Fruit fly (Drosophila melanogaster) whole organism, adult: ENCODE data around the gene CG10341.

Experiments
- CG11617 ChIP-seq: fragments of 200-800 bp; sonication (Bioruptor generic); optimal IDR thresholded peaks from 2 replicates; lab custom pipeline; 2017; ENCODE audit warnings: mild to moderate bottlenecking, missing biosample characterization, missing genetic modification reagents, missing genetic modification characterization
- CG12768 ChIP-seq: fragments of 200-800 bp; sonication (Bioruptor generic); optimal IDR thresholded peaks from 2 replicates; lab custom pipeline; 2017; ENCODE audit warnings: missing biosample characterization, missing genetic modification characterization, mild to moderate bottlenecking, moderate library complexity, missing genetic modification reagents
- CG14711 ChIP-seq: fragments of 200-800 bp; sonication (Bioruptor generic); optimal IDR thresholded peaks from 2 replicates; lab custom pipeline; 2018; ENCODE audit warnings: missing biosample characterization, mild to moderate bottlenecking, missing genetic modification characterization, moderate library complexity
- CG1620 ChIP-seq: fragments of 200-800 bp; sonication (Bioruptor generic); optimal IDR thresholded peaks from 2 replicates; lab custom pipeline; 2016; ENCODE audit warnings: missing biosample characterization, missing genetic modification characterization
- CG33017 ChIP-seq: fragments of 200-800 bp; sonication (Bioruptor generic); optimal IDR thresholded peaks from 2 replicates; lab custom pipeline; 2018; ENCODE audit warnings: missing biosample characterization, mild to moderate bottlenecking, missing genetic modification characterization, moderate library complexity
- CG5204 ChIP-seq: fragments of 200-800 bp; sonication (Bioruptor generic); optimal IDR thresholded peaks from 2 replicates; lab custom pipeline; 2016; ENCODE audit warnings: missing biosample characterization, missing genetic modification characterization
- CG7045 ChIP-seq: fragments of 200-800 bp; sonication (Bioruptor generic); optimal IDR thresholded peaks from 2 replicates; lab custom pipeline; 2017; ENCODE audit warnings: missing biosample characterization, mild to moderate bottlenecking, missing genetic modification characterization
- CG7101 ChIP-seq: fragments of 200-800 bp; sonication (Bioruptor generic); optimal IDR thresholded peaks from 2 replicates; lab custom pipeline; 2018; ENCODE audit warnings: missing biosample characterization, mild to moderate bottlenecking, missing genetic modification characterization, moderate library complexity
- Clk ChIP-seq: fragments of 200-800 bp; sonication (Bioruptor generic); optimal IDR thresholded peaks from 2 replicates; lab custom pipeline; 2017; ENCODE audit warnings: missing biosample characterization, missing genetic modification characterization
- Crg-1 ChIP-seq: fragments of 200-800 bp; sonication (Bioruptor generic); optimal IDR thresholded peaks from 2 replicates; lab custom pipeline; 2016; ENCODE audit warnings: missing biosample characterization, missing genetic modification characterization
- Hr96 ChIP-seq: fragments of 200-800 bp; sonication (Bioruptor generic); optimal IDR thresholded peaks from 2 replicates; lab custom pipeline; 2016; ENCODE audit warnings: missing biosample characterization, missing genetic modification characterization
- Mnt ChIP-seq: fragments of 200-800 bp; sonication (Bioruptor generic); optimal IDR thresholded peaks from 2 replicates; lab custom pipeline; 2016; ENCODE audit warnings: missing biosample characterization, mild to moderate bottlenecking, missing genetic modification characterization
- bab1 ChIP-seq: fragments of 200-800 bp; sonication (Bioruptor generic); optimal IDR thresholded peaks from 3 replicates; lab custom pipeline; 2019; ENCODE audit warnings: missing biosample characterization, mild to moderate bottlenecking, missing genetic modification characterization, moderate library complexity
- cic ChIP-seq: fragments of 200-800 bp; sonication (Bioruptor generic); optimal IDR thresholded peaks from 2 replicates; lab custom pipeline; 2017; ENCODE audit warnings: missing biosample characterization, mild to moderate bottlenecking, missing genetic modification characterization, moderate library complexity
- cnc ChIP-seq, 2 experiments: fragments of >200 bp; optimal IDR thresholded peaks; 2 replicates each; lab custom pipeline; 2017
- kay ChIP-seq: fragments of 200-800 bp; sonication (Bioruptor generic); peaks from one replicate; lab custom pipeline; 2016; ENCODE audit warnings: missing biosample characterization, missing genetic modification characterization, borderline replicate concordance
- ovo ChIP-seq: fragments of 200-800 bp; sonication (Bioruptor generic); optimal IDR thresholded peaks from 2 replicates; lab custom pipeline; 2016; ENCODE audit warnings: missing biosample characterization, missing genetic modification characterization
- pad ChIP-seq: fragments of 200-800 bp; sonication (Bioruptor generic); optimal IDR thresholded peaks from 3 replicates; lab custom pipeline; 2017; ENCODE audit warnings: missing biosample characterization, missing genetic modification characterization, mild to moderate bottlenecking, moderate library complexity, missing genetic modification reagents
- tj ChIP-seq: fragments of 200-800 bp; sonication (Bioruptor generic); optimal IDR thresholded peaks from 3 replicates; lab custom pipeline; 2017; ENCODE audit warnings: missing biosample characterization, mild to moderate bottlenecking, missing genetic modification characterization, moderate library complexity
- toe ChIP-seq: fragments of 200-800 bp; sonication (Bioruptor generic); optimal IDR thresholded peaks from 2 replicates; lab custom pipeline; 2016; ENCODE audit warnings: missing biosample characterization, missing genetic modification characterization

The CG10341 gene

DNA sequence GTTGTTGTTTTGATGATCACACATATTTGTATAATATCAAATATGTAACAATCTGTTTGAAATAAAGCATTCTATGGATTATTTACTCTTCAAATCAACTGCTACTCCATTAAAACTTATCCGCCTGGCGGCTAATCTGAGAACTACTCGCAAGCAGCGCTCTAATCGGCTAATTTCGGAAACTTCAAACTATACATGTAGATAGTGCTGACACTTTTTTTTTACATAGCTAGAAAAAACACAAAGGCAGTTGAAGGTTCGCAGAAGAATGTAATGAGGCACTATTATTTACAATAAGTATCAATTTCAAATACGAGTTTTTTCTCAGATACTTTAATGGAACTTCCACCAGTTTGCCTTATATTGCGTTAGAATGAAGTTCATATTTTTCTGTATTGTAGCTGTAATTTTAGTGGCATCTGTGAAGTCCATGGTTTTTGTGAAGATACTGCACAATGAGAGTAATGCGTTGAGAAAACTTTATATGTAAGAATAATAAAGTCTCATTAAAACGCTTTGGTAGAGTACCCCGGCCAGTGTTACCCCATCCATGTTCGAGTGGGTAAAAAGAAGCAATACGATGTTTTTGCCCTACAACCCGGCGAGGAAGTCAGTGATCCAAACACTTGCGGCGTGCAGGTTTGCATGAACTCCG is 32.4 kb upstream of the CG10341 start:
- no peak for TF ChIP-seq CG14711
- TF ChIP-seq pad: no peak
- peak; percentile 50 for TF ChIP-seq CG5204 (GFP tag; lab: Kevin White, UChicago)
- no peak for TF ChIP-seq CG7101
- no peak for TF ChIP-seq CG33017
- peak; percentile 2 for TF ChIP-seq Hr96 (GFP tag; lab: Kevin White, UChicago)
- no peak for TF ChIP-seq ovo (GFP tag; lab: Kevin White, UChicago)
- no peak for TF ChIP-seq Crg-1 (GFP tag; lab: Kevin White, UChicago)
- TF ChIP-seq cnc (optimal IDR thresholded peaks at IDR 0.05; lab: Kevin White, UChicago): no peak
- peak; percentile 35 for TF ChIP-seq toe (GFP tag; lab: Kevin White, UChicago)
- peak; percentile 43 for TF ChIP-seq CG1620 (GFP tag; lab: Kevin White, UChicago)
- no peak for TF ChIP-seq CG12768
- TF ChIP-seq bab1 (GFP tag; lab: Kevin White, UChicago): peak; percentile 14
- no peak for TF ChIP-seq CG7045 (GFP tag; lab: Kevin White, UChicago)

DNA sequence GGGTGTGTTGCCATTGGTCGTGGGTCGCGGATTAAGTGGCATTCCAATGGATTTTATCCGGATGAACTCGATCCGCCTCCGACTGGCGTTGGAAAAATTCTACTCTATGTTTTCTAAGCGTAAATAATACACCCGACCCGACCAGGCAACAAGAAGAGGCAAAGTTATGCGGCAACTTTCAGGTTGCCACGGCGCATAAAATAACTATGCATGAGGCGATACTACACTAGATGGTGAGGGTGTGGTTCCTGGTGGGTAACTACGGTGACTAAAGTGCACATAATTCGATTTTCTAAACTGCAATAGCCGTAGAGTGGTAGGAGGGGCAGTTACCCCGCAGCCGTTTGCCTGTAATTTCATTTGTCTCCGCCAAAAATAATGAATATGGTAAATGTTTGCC is 27.4 kb upstream of the CG10341 start, which contains the start of gene CG43338:
Gene CG43338, minus strand, starts transcription at position 101 of the 400 bp plus-strand sequence.
- no peak for TF ChIP-seq kay (GFP tag; lab: Kevin White, UChicago)
- no peak for TF ChIP-seq cnc (optimal IDR thresholded peaks at IDR 0.05; lab: Kevin White, UChicago)
- TF ChIP-seq CG12768: no peak
- no peak for TF ChIP-seq bab1 (GFP tag; lab: Kevin White, UChicago)
- TF ChIP-seq CG7045 (GFP tag; lab: Kevin White, UChicago): no peak
- no peak for TF ChIP-seq toe (GFP tag; lab: Kevin White, UChicago)
- TF ChIP-seq Clk (GFP tag; lab: Kevin White, UChicago): no peak

DNA sequence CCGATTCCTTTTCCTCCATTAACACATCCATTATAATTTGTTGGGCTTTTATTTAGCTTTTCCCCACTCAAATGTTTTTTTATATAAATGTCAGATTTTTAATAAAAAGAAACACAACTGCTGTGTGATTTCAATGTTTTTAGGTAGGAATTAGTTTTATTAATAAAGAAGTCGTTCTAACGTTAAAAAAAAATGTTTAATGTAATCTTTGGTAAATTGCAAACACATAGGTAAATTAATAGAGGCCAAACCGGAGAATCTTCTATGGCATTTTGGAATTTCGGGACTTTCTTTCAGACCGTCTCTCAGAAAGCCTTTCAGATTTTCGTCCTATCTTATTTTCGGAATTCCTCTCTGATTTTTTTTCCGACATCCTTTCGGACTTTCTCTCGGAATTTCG is 25.3 kb upstream of the CG10341 start, which contains the start of gene CG43339:
Gene CG43339, minus strand, starts transcription at position 101 of the 400 bp plus-strand sequence.
- TF ChIP-seq bab1 (GFP tag; lab: Kevin White, UChicago): no peak
- TF ChIP-seq CG33017: no peak
- TF ChIP-seq Mnt (GFP tag; lab: Kevin White, UChicago): no peak
- no peak for TF ChIP-seq Crg-1 (GFP tag; lab: Kevin White, UChicago)
- TF ChIP-seq CG1620 (GFP tag; lab: Kevin White, UChicago): no peak

DNA sequence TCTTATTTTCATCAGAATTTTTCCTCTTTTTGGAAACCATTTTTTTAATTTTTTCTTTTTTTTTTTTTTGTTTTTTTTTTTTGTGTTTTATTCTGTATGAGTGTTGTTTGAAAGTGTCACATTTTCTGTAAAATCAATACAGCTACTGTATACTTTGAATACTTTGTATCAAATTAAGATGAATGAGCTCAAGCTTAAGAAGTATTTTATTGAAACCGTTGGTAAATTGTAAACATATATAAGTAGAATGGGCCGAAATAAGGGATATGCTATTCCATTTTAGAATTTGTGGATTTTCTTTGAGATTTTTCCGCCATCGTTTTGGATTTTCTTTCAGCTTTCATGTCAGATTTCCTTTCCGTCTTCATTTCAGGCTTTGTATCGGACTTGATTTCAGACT is 23.5 kb upstream of the CG10341 start, which contains the start of gene Mst36Fb:
Gene Mst36Fb, minus strand, starts transcription at position 101 of the 400 bp plus-strand sequence.
- TF ChIP-seq toe (GFP tag; lab: Kevin White, UChicago) (no peak), cic (GFP tag; lab: Kevin White, UChicago) (no peak), CG12768 (no peak), tj (no peak), CG11617 (no peak), ovo (GFP tag; lab: Kevin White, UChicago) (no peak), Hr96 (GFP tag; lab: Kevin White, UChicago) (no peak), Crg-1 (GFP tag; lab: Kevin White, UChicago) (no peak), CG7101 (no peak)

DNA sequence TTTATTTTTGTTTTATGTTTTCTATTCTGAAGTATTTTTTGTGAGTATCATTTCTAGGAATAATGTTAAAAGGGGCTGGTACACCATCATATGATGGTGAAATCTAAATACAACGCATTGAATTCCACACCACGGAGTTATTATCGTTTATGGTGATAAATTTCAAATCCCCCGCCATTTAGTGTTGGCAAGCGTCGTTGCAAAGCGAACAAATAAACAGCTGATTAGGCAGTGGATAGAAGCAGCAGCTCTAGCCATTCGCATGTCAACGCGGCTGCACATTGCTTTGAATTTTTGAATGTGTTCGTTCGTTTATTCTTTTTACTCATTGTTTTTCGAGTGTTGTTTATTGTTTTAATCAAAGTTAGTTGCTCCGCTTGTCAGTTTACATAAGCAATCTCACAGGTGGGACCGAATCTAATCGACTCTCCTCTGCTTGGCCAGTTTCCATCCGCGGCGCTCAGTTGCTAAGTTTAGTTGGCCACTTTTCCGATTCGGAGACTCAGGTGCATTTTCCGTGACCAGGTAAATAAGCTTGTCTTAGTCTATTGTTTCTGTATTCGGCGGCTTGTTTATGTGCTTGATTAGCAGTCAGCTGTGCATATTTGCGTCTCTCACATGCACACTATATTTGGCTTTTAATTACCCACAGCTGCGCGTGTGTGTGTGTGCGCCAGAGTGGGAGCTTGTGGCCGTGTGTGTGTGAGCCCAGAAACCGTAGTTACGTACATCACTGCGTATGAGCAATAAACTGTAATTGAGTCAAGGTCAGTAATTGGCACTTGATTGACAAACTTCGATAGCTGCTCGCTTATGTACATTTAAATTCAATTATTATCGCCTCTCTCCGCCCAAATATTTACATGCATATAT is 21.3 kb upstream of the CG10341 start, which contains the start of the genes Mst36Fa and CG31751:
Gene Mst36Fa, minus strand, starts transcription at position 51 of the 873 bp plus-strand sequence.
Gene CG31751, plus strand, starts transcription at position 274 of the 873 bp plus-strand sequence.
- peak; percentile 80 for TF ChIP-seq CG11617
- TF ChIP-seq kay (GFP tag; lab: Kevin White, UChicago): no peak
- peak; percentile 80 for TF ChIP-seq Crg-1 (GFP tag; lab: Kevin White, UChicago)
- peak; percentile 70 for TF ChIP-seq pad
- peak; percentile 51 for TF ChIP-seq bab1 (GFP tag; lab: Kevin White, UChicago)
- TF ChIP-seq cic (GFP tag; lab: Kevin White, UChicago): peak; percentile 95
- peak; percentile 58 for TF ChIP-seq CG7045 (GFP tag; lab: Kevin White, UChicago)
- peak; percentile 85 for TF ChIP-seq CG12768
- peak; percentile 73 for TF ChIP-seq Mnt (GFP tag; lab: Kevin White, UChicago)
- TF ChIP-seq CG5204 (GFP tag; lab: Kevin White, UChicago): no peak
- peak; percentile 42 for TF ChIP-seq tj
- peak; percentile 45 for TF ChIP-seq Clk (GFP tag; lab: Kevin White, UChicago)
- TF ChIP-seq Hr96 (GFP tag; lab: Kevin White, UChicago): no peak
- peak; percentile 53 for TF ChIP-seq CG1620 (GFP tag; lab: Kevin White, UChicago)
- TF ChIP-seq CG7101: peak; percentile 82
- peak; percentile 42 for TF ChIP-seq CG14711
- peak; percentile 72 for TF ChIP-seq CG33017
- peak; percentile 64 for TF ChIP-seq toe (GFP tag; lab: Kevin White, UChicago)
- TF ChIP-seq cnc (optimal IDR thresholded peaks at IDR 0.05; lab: Kevin White, UChicago): no peak
- TF ChIP-seq ovo (GFP tag; lab: Kevin White, UChicago): peak; percentile 3
